Fruit fly (Drosophila melanogaster) whole organism, pupa: ENCODE results near the gene CG34041.

Experiments
- CG10348 ChIP-seq: fragments of 200-800 bp; sonication (Bioruptor generic); IDR thresholded peaks from 2 replicates; pipeline ENCODE4 v1.3.6; 2022; ENCODE audit warnings: missing biosample characterization, missing genetic modification characterization
- CG12605 ChIP-seq: fragments of 200-800 bp; sonication (Bioruptor generic); IDR thresholded peaks from 2 replicates; pipeline ENCODE4 v1.3.6; 2022; ENCODE audit warnings: missing biosample characterization, missing genetic modification characterization
- CG13204 ChIP-seq: fragments of 200-800 bp; sonication (Bioruptor generic); optimal IDR thresholded peaks from 2 replicates; lab custom pipeline; 2018; ENCODE audit warnings: missing biosample characterization, mild to moderate bottlenecking, missing genetic modification characterization, moderate library complexity
- CG14655 ChIP-seq: fragments of 200-800 bp; sonication (Bioruptor generic); optimal IDR thresholded peaks from 3 replicates; lab custom pipeline; 2017; ENCODE audit warnings: mild to moderate bottlenecking, missing biosample characterization, missing genetic modification reagents, missing genetic modification characterization
- CG15710 ChIP-seq: fragments of 200-800 bp; sonication (Bioruptor generic); optimal IDR thresholded peaks from 2 replicates; lab custom pipeline; 2018; ENCODE audit warnings: missing biosample characterization, mild to moderate bottlenecking, missing genetic modification characterization, moderate library complexity
- CG17806 ChIP-seq: fragments of 200-800 bp; sonication (Bioruptor generic); optimal IDR thresholded peaks from 2 replicates; lab custom pipeline; 2018; ENCODE audit warnings: missing biosample characterization, mild to moderate bottlenecking, missing genetic modification characterization, moderate library complexity
- CG32121 ChIP-seq: fragments of 200-800 bp; sonication (Bioruptor generic); IDR thresholded peaks from 2 replicates; pipeline ENCODE4 v1.3.6; 2022; ENCODE audit warnings: missing biosample characterization, missing genetic modification characterization
- CG34367 ChIP-seq: fragments of 200-800 bp; sonication (Bioruptor generic); optimal IDR thresholded peaks from 2 replicates; lab custom pipeline; 2018; ENCODE audit warnings: missing biosample characterization, mild to moderate bottlenecking, missing genetic modification characterization
- CG4496 ChIP-seq: fragments of 200-800 bp; sonication (Bioruptor generic); IDR thresholded peaks from 3 replicates; pipeline ENCODE4 v1.3.6; 2022; ENCODE audit warnings: missing biosample characterization, missing genetic modification characterization
- CG8159 ChIP-seq: fragments of 200-800 bp; sonication (Bioruptor generic); optimal IDR thresholded peaks from 3 replicates; lab custom pipeline; 2018; ENCODE audit warnings: missing biosample characterization, mild to moderate bottlenecking, missing genetic modification characterization, moderate library complexity
- CG8301 ChIP-seq: fragments of 200-800 bp; sonication (Bioruptor generic); optimal IDR thresholded peaks from 2 replicates; lab custom pipeline; 2018; ENCODE audit warnings: missing biosample characterization, mild to moderate bottlenecking, missing genetic modification characterization
- CG9948 ChIP-seq: fragments of 200-800 bp; sonication (Bioruptor generic); optimal IDR thresholded peaks from 2 replicates; lab custom pipeline; 2018; ENCODE audit warnings: missing biosample characterization, mild to moderate bottlenecking, missing genetic modification characterization, moderate library complexity
- D1 ChIP-seq: fragments of 200-800 bp; sonication (Bioruptor generic); optimal IDR thresholded peaks from 2 replicates; lab custom pipeline; 2018; ENCODE audit warnings: missing biosample characterization, mild to moderate bottlenecking, missing genetic modification characterization, moderate library complexity
- EcR ChIP-seq: fragments of 200-800 bp; sonication (Bioruptor generic); optimal IDR thresholded peaks from 3 replicates; lab custom pipeline; 2019; ENCODE audit warnings: missing biosample characterization, missing genetic modification characterization, mild to moderate bottlenecking, moderate library complexity, missing genetic modification reagents
- Ets98B ChIP-seq: fragments of 200-800 bp; sonication (Bioruptor generic); IDR thresholded peaks from 2 replicates; pipeline ENCODE4 v1.3.6; 2022; ENCODE audit warnings: missing biosample characterization, missing genetic modification characterization
- Pif1A ChIP-seq: fragments of 200-800 bp; sonication (Bioruptor generic); optimal IDR thresholded peaks from 3 replicates; lab custom pipeline; 2016; ENCODE audit warnings: missing biosample characterization, missing genetic modification characterization
- Pif1B ChIP-seq: fragments of 200-800 bp; sonication (Bioruptor generic); optimal IDR thresholded peaks from 3 replicates; lab custom pipeline; 2016; ENCODE audit warnings: missing biosample characterization, missing genetic modification characterization
- Snoo ChIP-seq: fragments of 200-800 bp; sonication (Bioruptor generic); optimal IDR thresholded peaks from 3 replicates; lab custom pipeline; 2017; ENCODE audit warnings: missing biosample characterization, mild to moderate bottlenecking, missing genetic modification characterization, inconsistent platforms
- fd96Ca ChIP-seq: fragments of 200-800 bp; sonication (Bioruptor generic); IDR thresholded peaks from 3 replicates; pipeline ENCODE4 v1.3.6; 2022; ENCODE audit warnings: missing biosample characterization, missing genetic modification characterization
- gl ChIP-seq: fragments of 200-800 bp; sonication (Bioruptor generic); optimal IDR thresholded peaks from 2 replicates; lab custom pipeline; 2018; ENCODE audit warnings: missing biosample characterization, mild to moderate bottlenecking, missing genetic modification characterization
- rn ChIP-seq: fragments of 200-800 bp; sonication (Bioruptor generic); IDR thresholded peaks from 2 replicates; pipeline ENCODE4 v1.3.6; 2022; ENCODE audit warnings: missing biosample characterization, missing genetic modification characterization

The CG34041 gene

DNA sequence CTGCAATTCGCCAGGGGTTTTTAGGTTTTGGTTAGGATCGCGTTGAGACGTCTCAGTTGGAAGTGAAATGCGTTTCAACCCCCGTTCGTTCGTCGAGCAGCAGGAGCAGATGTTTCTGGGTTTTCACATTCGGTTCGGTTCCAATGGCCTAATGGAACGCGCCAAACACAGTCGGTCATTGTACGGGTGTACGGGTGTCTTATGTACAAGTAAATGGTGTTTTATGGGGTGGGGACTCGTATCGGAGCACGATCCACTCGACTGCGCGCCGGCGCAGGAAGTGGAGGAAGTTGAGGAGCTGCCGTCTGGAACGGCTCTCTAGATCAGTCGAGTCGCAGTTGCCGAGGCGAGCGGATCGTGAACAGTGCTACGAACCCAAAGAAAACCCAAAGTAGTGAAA is 31.5 kb upstream of the CG34041 start, which contains the start of gene spdo:
Gene spdo, plus strand, starts transcription at position 318 of the 400 bp plus-strand sequence.
- TF ChIP-seq Snoo (tag; lab: Kevin White, UChicago) (no peak), CG9948 (tag; lab: Kevin White, UChicago) (no peak), CG15710 (tag; lab: Kevin White, UChicago) (no peak), CG8159 (tag; lab: Kevin White, UChicago) (no peak)

DNA sequence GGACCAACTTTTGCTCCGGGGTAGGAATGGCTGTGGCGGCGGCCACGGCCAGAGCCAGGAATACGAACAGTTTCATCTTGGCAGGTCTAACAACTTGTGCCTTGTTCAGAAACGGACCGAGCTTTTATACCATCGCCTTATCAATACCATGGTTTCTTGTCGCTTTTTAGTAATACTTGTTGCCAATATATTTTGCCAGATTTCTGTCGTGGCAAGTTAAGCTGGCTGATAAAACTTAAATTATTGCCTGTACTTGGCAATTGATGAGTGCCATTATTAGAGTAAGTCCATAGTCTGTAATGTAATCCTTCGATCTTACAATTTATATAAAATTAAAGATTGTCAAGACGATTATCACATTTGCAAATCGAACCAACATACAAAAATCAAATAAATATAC is 20.0 kb upstream of the CG34041 start, which contains the start of gene Jon99Fii:
Gene Jon99Fii, minus strand, starts transcription at position 101 of the 400 bp plus-strand sequence.
- TF ChIP-seq CG13204 (GFP tag; lab: Kevin White, UChicago) (no peak), Ets98B (no peak), CG12605 (GFP tag; lab: Robert Waterston, UW) (no peak), CG17806 (no peak), Snoo (tag; lab: Kevin White, UChicago) (no peak), CG34367 (no peak), CG10348 (no peak), Pif1A (no peak), rn (GFP tag; lab: Robert Waterston, UW) (no peak), EcR (GFP tag; lab: Kevin White, UChicago) (no peak), CG8301 (tag; lab: Kevin White, UChicago) (no peak), Pif1B (GFP tag; lab: Kevin White, UChicago) (no peak), CG15710 (tag; lab: Kevin White, UChicago) (no peak), CG9948 (tag; lab: Kevin White, UChicago) (no peak), CG8159 (tag; lab: Kevin White, UChicago) (no peak), CG14655 (GFP tag; lab: Kevin White, UChicago) (no peak), CG4496 (no peak), CG32121 (no peak)

DNA sequence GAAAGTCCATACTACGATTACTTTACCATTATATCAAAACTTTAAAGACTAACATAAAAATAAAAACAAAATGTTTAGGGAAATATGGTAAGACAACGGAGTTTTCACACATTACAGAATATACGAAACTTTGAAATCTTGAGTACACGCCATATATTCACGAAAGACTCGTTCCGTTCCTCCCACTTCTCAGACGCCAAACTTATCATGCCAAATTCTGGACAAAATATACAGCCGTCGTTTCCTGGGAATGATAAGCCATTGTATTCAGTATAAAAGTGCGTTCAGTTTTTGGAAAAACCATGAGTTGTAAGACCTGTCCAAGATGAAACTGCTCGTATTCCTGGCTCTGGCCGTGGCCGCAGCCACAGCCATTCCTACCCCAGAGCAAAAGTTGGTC is 19.2 kb upstream of the CG34041 start, which contains the start of gene Jon99Fi:
Gene Jon99Fi, plus strand, starts transcription at position 301 of the 400 bp plus-strand sequence.
- no peak for TF ChIP-seq CG13204 (GFP tag; lab: Kevin White, UChicago)
- TF ChIP-seq fd96Ca (GFP tag; lab: Robert Waterston, UW), result no peak
- TF ChIP-seq CG34367, result no peak
- no peak for TF ChIP-seq CG4496
- TF ChIP-seq CG9948 (tag; lab: Kevin White, UChicago), result no peak
- no peak for TF ChIP-seq gl (tag; lab: Kevin White, UChicago)
- TF ChIP-seq rn (GFP tag; lab: Robert Waterston, UW), result no peak
- TF ChIP-seq, all 21 proteins: peak for 0

DNA sequence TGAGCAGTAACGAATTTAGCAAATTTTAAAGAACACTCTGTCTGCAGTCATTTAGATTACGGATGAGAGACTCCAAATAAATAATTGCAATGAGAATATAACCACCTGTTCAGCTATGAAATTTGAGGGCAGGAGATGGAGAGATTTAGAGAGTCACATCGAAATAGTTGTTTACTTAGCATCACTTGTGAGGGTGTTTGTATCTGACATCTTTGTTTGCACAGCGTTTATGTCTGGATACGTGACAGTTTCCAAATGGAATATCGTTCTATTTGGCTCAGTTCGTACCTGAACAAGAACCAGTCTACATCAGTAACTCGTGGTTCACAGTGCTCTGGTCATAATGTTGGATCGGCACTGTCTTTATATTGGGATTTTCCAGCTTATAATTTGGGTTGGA is 18.0 kb upstream of the CG34041 start, which contains the start of gene PH4alphaSG2:
Gene PH4alphaSG2, plus strand, starts transcription at position 278 of the 400 bp plus-strand sequence.
- no peak for TF ChIP-seq CG9948 (tag; lab: Kevin White, UChicago)
- TF ChIP-seq EcR (GFP tag; lab: Kevin White, UChicago), result no peak
- TF ChIP-seq CG4496, result no peak
- no peak for TF ChIP-seq fd96Ca (GFP tag; lab: Robert Waterston, UW)
- TF ChIP-seq Ets98B, result no peak

DNA sequence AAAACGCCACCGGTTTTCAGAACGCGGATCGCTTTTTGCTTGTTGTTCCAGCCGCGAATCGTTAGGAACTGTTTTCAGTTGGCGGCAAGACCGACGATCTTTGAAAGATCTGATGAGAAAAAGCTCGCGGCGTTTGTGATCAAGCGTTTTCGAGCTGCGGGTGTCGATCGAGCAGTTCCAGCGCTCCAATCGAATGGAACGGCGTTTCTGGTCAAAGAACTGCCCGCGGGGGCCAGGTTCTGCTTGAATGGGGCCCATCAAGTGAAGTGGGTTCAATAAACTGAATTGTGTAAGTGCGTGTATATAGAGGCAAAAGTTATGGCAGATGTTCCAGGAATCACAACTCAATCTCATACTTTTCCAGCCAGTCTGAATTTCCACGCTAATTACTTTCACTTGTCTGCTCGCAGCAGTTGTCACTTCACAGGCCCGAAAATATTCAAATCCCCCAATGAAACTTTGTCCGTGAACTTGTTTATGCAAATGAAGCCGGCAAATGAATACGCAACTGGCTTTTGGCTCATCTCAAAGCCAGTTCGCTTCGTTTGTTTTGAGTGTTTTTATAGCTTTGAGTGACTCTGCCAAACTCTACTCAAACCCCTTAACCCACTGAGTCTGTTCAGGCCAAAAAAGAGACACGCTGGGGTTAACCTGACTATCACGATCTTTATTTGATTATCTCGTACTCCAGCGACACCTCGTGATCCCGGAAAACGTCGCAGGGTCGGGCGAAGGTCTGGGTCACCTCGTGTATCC is 11.5 kb upstream of the CG34041 start, which contains the start of gene PH4alphaMP:
Gene PH4alphaMP, minus strand, starts transcription at position 51 of the 756 bp plus-strand sequence.
- no peak for TF ChIP-seq CG14655 (GFP tag; lab: Kevin White, UChicago)
- no peak for TF ChIP-seq gl (tag; lab: Kevin White, UChicago)
- no peak for TF ChIP-seq CG13204 (GFP tag; lab: Kevin White, UChicago)
- TF ChIP-seq CG10348, result no peak
- TF ChIP-seq rn (GFP tag; lab: Robert Waterston, UW), result no peak
- no peak for TF ChIP-seq CG9948 (tag; lab: Kevin White, UChicago)
- TF ChIP-seq Pif1B (GFP tag; lab: Kevin White, UChicago), result no peak
- no peak for TF ChIP-seq CG32121
- TF ChIP-seq CG8301 (tag; lab: Kevin White, UChicago), result no peak
- TF ChIP-seq fd96Ca (GFP tag; lab: Robert Waterston, UW), result no peak
- no peak for TF ChIP-seq Ets98B
- TF ChIP-seq Snoo (tag; lab: Kevin White, UChicago), result no peak
- TF ChIP-seq CG17806, result no peak
- TF ChIP-seq CG34367, result no peak
- TF ChIP-seq, all 21 proteins: peak for 0

DNA sequence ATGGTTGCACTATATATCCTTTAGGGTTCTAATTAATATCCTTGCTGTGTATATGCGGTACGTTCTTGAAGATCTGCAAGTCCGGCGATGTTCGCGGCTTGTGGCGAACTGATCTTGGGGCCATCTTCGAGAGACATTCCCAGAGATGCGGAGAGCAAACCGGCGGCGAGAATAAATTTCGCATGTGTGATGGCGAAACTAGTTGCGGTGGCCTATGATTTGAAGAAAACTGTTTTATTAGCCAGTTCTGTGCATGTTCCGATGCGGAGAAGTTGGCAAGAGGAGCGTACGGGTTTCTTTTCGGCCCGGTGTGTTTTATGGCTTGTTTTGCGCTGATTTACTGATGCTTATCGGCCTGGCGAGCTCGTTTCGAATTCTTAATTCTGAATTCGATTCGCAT is 7.6 kb upstream of the CG34041 start, which contains the start of gene PH4alphaNE1:
Gene PH4alphaNE1, minus strand, starts transcription at position 101 of the 400 bp plus-strand sequence.
- TF ChIP-seq CG15710 (tag; lab: Kevin White, UChicago) (no peak), CG12605 (GFP tag; lab: Robert Waterston, UW) (no peak), Snoo (tag; lab: Kevin White, UChicago) (no peak), CG32121 (no peak), gl (tag; lab: Kevin White, UChicago) (no peak), Ets98B (no peak), CG10348 (no peak), CG8301 (tag; lab: Kevin White, UChicago) (no peak), D1 (tag; lab: Kevin White, UChicago) (no peak), Pif1A (no peak)
